Fruit fly (Drosophila melanogaster) whole organism, embryonic: ENCODE data around the gene Atx-1.

Experiments used
- Adf1 ChIP-seq: fragments of 200-800 bp; sonication (Bioruptor generic); IDR thresholded peaks from 2 replicates; pipeline ENCODE4 v1.3.6; 2022; ENCODE audit warnings: missing biosample characterization, missing genetic modification characterization
- Asciz ChIP-seq: fragments of 200-800 bp; sonication (Bioruptor generic); optimal IDR thresholded peaks from 2 replicates; lab custom pipeline; 2017; ENCODE audit warnings: missing biosample characterization, mild to moderate bottlenecking, missing genetic modification characterization, missing genetic modification reagents
- B-H2 ChIP-seq: fragments of 200-800 bp; sonication (Bioruptor generic); optimal IDR thresholded peaks from 2 replicates; lab custom pipeline; 2018; ENCODE audit warnings: missing biosample characterization, mild to moderate bottlenecking, missing genetic modification characterization
- Blimp-1 ChIP-seq: fragments of 200-800 bp; sonication (Bioruptor generic); optimal IDR thresholded peaks from 3 replicates; lab custom pipeline; 2018; ENCODE audit warnings: missing biosample characterization, missing genetic modification characterization, mild to moderate bottlenecking, moderate library complexity, missing genetic modification reagents
- C15 ChIP-seq: fragments of 200-800 bp; sonication (Bioruptor generic); IDR thresholded peaks from 3 replicates; pipeline ENCODE4 v1.3.6; 2022; ENCODE audit warnings: missing biosample characterization, missing genetic modification characterization
- CG10209 ChIP-seq: fragments of 200-800 bp; sonication (Bioruptor generic); optimal IDR thresholded peaks from 3 replicates; lab custom pipeline; 2017; ENCODE audit warnings: missing biosample characterization, mild to moderate bottlenecking, missing genetic modification characterization, missing genetic modification reagents
- CG11085 ChIP-seq: fragments of 200-800 bp; sonication (Bioruptor generic); IDR thresholded peaks from 2 replicates; pipeline ENCODE4 v1.3.6; 2022; ENCODE audit warnings: missing biosample characterization, missing genetic modification characterization
- CG11696 ChIP-seq: fragments of 200-800 bp; sonication (Bioruptor generic); IDR thresholded peaks from 2 replicates; pipeline ENCODE4 v1.3.6; 2022; ENCODE audit warnings: missing biosample characterization, missing genetic modification characterization
- CG12769 ChIP-seq: fragments of 200-800 bp; sonication (Bioruptor generic); optimal IDR thresholded peaks from 2 replicates; lab custom pipeline; 2019; ENCODE audit warnings: missing biosample characterization, mild to moderate bottlenecking, missing genetic modification characterization, moderate library complexity
- CG13624 ChIP-seq: fragments of 200-800 bp; sonication (Bioruptor generic); optimal IDR thresholded peaks from 2 replicates; lab custom pipeline; 2016; ENCODE audit warnings: missing biosample characterization, missing genetic modification characterization
- CG13894 ChIP-seq: fragments of 200-800 bp; sonication (Bioruptor generic); optimal IDR thresholded peaks from 3 replicates; lab custom pipeline; 2018; ENCODE audit warnings: missing biosample characterization, mild to moderate bottlenecking, missing genetic modification characterization, moderate library complexity
- CG17328 ChIP-seq: fragments of 200-800 bp; sonication (Bioruptor generic); IDR thresholded peaks from 2 replicates; pipeline ENCODE4 v1.3.6; 2022; ENCODE audit warnings: missing biosample characterization, missing genetic modification characterization
- CG17568 ChIP-seq: fragments of 200-800 bp; sonication (Bioruptor generic); optimal IDR thresholded peaks from 2 replicates; lab custom pipeline; 2018; ENCODE audit warnings: missing biosample characterization, mild to moderate bottlenecking, missing genetic modification characterization, moderate library complexity
- CG17802 ChIP-seq: fragments of 200-800 bp; sonication (Bioruptor generic); optimal IDR thresholded peaks from 2 replicates; lab custom pipeline; 2018; ENCODE audit warnings: missing biosample characterization, mild to moderate bottlenecking, missing genetic modification characterization, moderate library complexity
- CG2889 ChIP-seq: fragments of 200-800 bp; sonication (Bioruptor generic); IDR thresholded peaks from 3 replicates; pipeline ENCODE4 v1.3.6; 2022; ENCODE audit warnings: missing biosample characterization, missing genetic modification characterization
- CG32767 ChIP-seq: fragments of 200-800 bp; sonication (Bioruptor generic); IDR thresholded peaks from 2 replicates; pipeline ENCODE4 v1.3.6; 2022; ENCODE audit warnings: missing biosample characterization, missing genetic modification characterization
- CG3838 ChIP-seq: fragments of 200-800 bp; sonication (Bioruptor generic); optimal IDR thresholded peaks from 3 replicates; lab custom pipeline; 2016; ENCODE audit warnings: missing biosample characterization, missing genetic modification characterization
- CG4360 ChIP-seq: fragments of 200-800 bp; sonication (Bioruptor generic); IDR thresholded peaks from 2 replicates; pipeline ENCODE4 v1.3.6; 2022; ENCODE audit warnings: missing biosample characterization, missing genetic modification characterization
- CG6254 ChIP-seq: fragments of 200-800 bp; sonication (Bioruptor generic); optimal IDR thresholded peaks from 3 replicates; lab custom pipeline; 2017; ENCODE audit warnings: mild to moderate bottlenecking, missing biosample characterization, missing genetic modification reagents, missing genetic modification characterization
- CG6791 ChIP-seq: fragments of 200-800 bp; sonication (Bioruptor generic); IDR thresholded peaks from 3 replicates; pipeline ENCODE4 v1.3.6; 2022; ENCODE audit warnings: missing biosample characterization, missing genetic modification characterization; ENCODE audit not compliant: partially characterized antibody
- CrebB ChIP-seq: fragments of 200-800 bp; sonication (Bioruptor generic); optimal IDR thresholded peaks from 3 replicates; lab custom pipeline; 2018; ENCODE audit warnings: missing biosample characterization, mild to moderate bottlenecking, missing genetic modification characterization
- D ChIP-seq, 2 experiments: fragments of 200-800 bp in 1 of 2; fragments of >200 bp in 1 of 2; sonication (Bioruptor generic) in 1 of 2; optimal IDR thresholded peaks; 2 replicates in 1 of 2; 3 replicates in 1 of 2; lab custom pipeline; 2017; ENCODE audit warnings: mild to moderate bottlenecking in 1 of 2, missing biosample characterization in 1 of 2, missing genetic modification characterization in 1 of 2, missing genetic modification reagents in 1 of 2
- HLH54F ChIP-seq: fragments of 200-800 bp; sonication (Bioruptor generic); optimal IDR thresholded peaks from 3 replicates; lab custom pipeline; 2016; ENCODE audit warnings: missing biosample characterization, missing genetic modification characterization
- Neu2 ChIP-seq: fragments of 200-800 bp; sonication (Bioruptor generic); optimal IDR thresholded peaks from 3 replicates; lab custom pipeline; 2016; ENCODE audit warnings: missing biosample characterization, missing genetic modification characterization, borderline replicate concordance
- Six4 ChIP-seq: fragments of 200-800 bp; sonication (Bioruptor generic); optimal IDR thresholded peaks from 2 replicates; lab custom pipeline; 2016; ENCODE audit warnings: missing biosample characterization, missing genetic modification characterization
- Sox100B ChIP-seq: fragments of 200-800 bp; sonication (Bioruptor generic); optimal IDR thresholded peaks from 3 replicates; lab custom pipeline; 2018; ENCODE audit warnings: missing biosample characterization, mild to moderate bottlenecking, missing genetic modification characterization
- Sox102F ChIP-seq: fragments of 200-800 bp; sonication (Bioruptor generic); optimal IDR thresholded peaks from 2 replicates; lab custom pipeline; 2018; ENCODE audit warnings: missing biosample characterization, mild to moderate bottlenecking, missing genetic modification characterization, moderate library complexity
- Taf1 ChIP-seq: fragments of 200-800 bp; sonication (Bioruptor generic); IDR thresholded peaks from 2 replicates; pipeline ENCODE4 v1.3.6; 2022; ENCODE audit warnings: missing biosample characterization, missing genetic modification characterization
- aop ChIP-seq: fragments of 200-800 bp; sonication (Bioruptor generic); IDR thresholded peaks from 2 replicates; pipeline ENCODE4 v1.3.6; 2022; ENCODE audit warnings: missing biosample characterization, missing genetic modification characterization
- az2 ChIP-seq: fragments of 200-800 bp; sonication (Bioruptor generic); optimal IDR thresholded peaks from 3 replicates; lab custom pipeline; 2016; ENCODE audit warnings: missing biosample characterization, missing genetic modification characterization
- cad ChIP-seq: fragments of >200 bp; optimal IDR thresholded peaks from 2 replicates; lab custom pipeline; 2017; ENCODE audit warnings: missing biosample characterization, missing genetic modification characterization
- chinmo ChIP-seq: fragments of 200-800 bp; sonication (Bioruptor generic); IDR thresholded peaks from 4 replicates; pipeline ENCODE4 v1.3.6; 2022; ENCODE audit warnings: missing biosample characterization, missing genetic modification characterization; ENCODE audit not compliant: partially characterized antibody
- chm ChIP-seq: fragments of 200-800 bp; sonication (Bioruptor generic); IDR thresholded peaks from 2 replicates; pipeline ENCODE4 v1.3.6; 2022; ENCODE audit warnings: missing biosample characterization, missing genetic modification characterization
- dm ChIP-seq: fragments of 200-800 bp; sonication (Bioruptor generic); optimal IDR thresholded peaks from 3 replicates; lab custom pipeline; 2016; ENCODE audit warnings: missing biosample characterization, missing genetic modification characterization
- dmrt11E ChIP-seq: fragments of 200-800 bp; sonication (Bioruptor generic); optimal IDR thresholded peaks from 3 replicates; lab custom pipeline; 2018; ENCODE audit warnings: missing biosample characterization, mild to moderate bottlenecking, missing genetic modification characterization, moderate library complexity
- exex ChIP-seq: fragments of 200-800 bp; sonication (Bioruptor generic); optimal IDR thresholded peaks from 4 replicates; lab custom pipeline; 2018; ENCODE audit warnings: missing biosample characterization, mild to moderate bottlenecking, missing genetic modification characterization, moderate library complexity
- gem ChIP-seq: fragments of 200-800 bp; sonication (Bioruptor generic); optimal IDR thresholded peaks from 2 replicates; lab custom pipeline; 2019; ENCODE audit warnings: missing biosample characterization, mild to moderate bottlenecking, missing genetic modification characterization, moderate library complexity
- grn ChIP-seq: fragments of 200-800 bp; sonication (Bioruptor generic); optimal IDR thresholded peaks from 3 replicates; lab custom pipeline; 2017; ENCODE audit warnings: missing biosample characterization, missing genetic modification characterization
- hb ChIP-seq: fragments of 200-800 bp; sonication (Bioruptor generic); IDR thresholded peaks from 3 replicates; pipeline ENCODE4 v1.3.6; 2022; ENCODE audit warnings: missing biosample characterization, missing genetic modification characterization; ENCODE audit not compliant: partially characterized antibody
- kay ChIP-seq: fragments of 200-800 bp; sonication (Bioruptor generic); optimal IDR thresholded peaks from 2 replicates; lab custom pipeline; 2016; ENCODE audit warnings: missing biosample characterization, missing genetic modification characterization
- lbe ChIP-seq: fragments of 200-800 bp; sonication (Bioruptor generic); optimal IDR thresholded peaks from 2 replicates; lab custom pipeline; 2016; ENCODE audit warnings: missing biosample characterization, mild to moderate bottlenecking, missing genetic modification characterization
- nau ChIP-seq: fragments of 200-800 bp; sonication (Bioruptor generic); optimal IDR thresholded peaks from 3 replicates; lab custom pipeline; 2017; ENCODE audit warnings: missing biosample characterization, mild to moderate bottlenecking, missing genetic modification characterization, missing genetic modification reagents
- pros ChIP-seq: fragments of 200-800 bp; sonication (Bioruptor generic); optimal IDR thresholded peaks from 3 replicates; lab custom pipeline; 2019; ENCODE audit warnings: missing biosample characterization, mild to moderate bottlenecking, missing genetic modification characterization, moderate library complexity
- scrt ChIP-seq: fragments of 200-800 bp; sonication (Bioruptor generic); optimal IDR thresholded peaks from 2 replicates; lab custom pipeline; 2018; ENCODE audit warnings: missing biosample characterization, mild to moderate bottlenecking, missing genetic modification characterization, moderate library complexity
- sd ChIP-seq: fragments of 200-800 bp; sonication (Bioruptor generic); optimal IDR thresholded peaks from 3 replicates; lab custom pipeline; 2018; ENCODE audit warnings: missing biosample characterization, mild to moderate bottlenecking, missing genetic modification characterization, moderate library complexity
- sim ChIP-seq: fragments of 200-800 bp; sonication (Bioruptor generic); IDR thresholded peaks from 2 replicates; pipeline ENCODE4 v1.3.6; 2022; ENCODE audit warnings: missing biosample characterization, missing genetic modification characterization
- sob ChIP-seq: fragments of 200-800 bp; sonication (Bioruptor generic); IDR thresholded peaks from 2 replicates; pipeline ENCODE4 v1.3.6; 2022; ENCODE audit warnings: missing biosample characterization, missing genetic modification characterization
- vvl ChIP-seq: fragments of 200-800 bp; sonication (Bioruptor generic); IDR thresholded peaks from 2 replicates; pipeline ENCODE4 v1.3.6; 2022; ENCODE audit warnings: missing biosample characterization, missing genetic modification characterization

The Atx-1 gene

DNA sequence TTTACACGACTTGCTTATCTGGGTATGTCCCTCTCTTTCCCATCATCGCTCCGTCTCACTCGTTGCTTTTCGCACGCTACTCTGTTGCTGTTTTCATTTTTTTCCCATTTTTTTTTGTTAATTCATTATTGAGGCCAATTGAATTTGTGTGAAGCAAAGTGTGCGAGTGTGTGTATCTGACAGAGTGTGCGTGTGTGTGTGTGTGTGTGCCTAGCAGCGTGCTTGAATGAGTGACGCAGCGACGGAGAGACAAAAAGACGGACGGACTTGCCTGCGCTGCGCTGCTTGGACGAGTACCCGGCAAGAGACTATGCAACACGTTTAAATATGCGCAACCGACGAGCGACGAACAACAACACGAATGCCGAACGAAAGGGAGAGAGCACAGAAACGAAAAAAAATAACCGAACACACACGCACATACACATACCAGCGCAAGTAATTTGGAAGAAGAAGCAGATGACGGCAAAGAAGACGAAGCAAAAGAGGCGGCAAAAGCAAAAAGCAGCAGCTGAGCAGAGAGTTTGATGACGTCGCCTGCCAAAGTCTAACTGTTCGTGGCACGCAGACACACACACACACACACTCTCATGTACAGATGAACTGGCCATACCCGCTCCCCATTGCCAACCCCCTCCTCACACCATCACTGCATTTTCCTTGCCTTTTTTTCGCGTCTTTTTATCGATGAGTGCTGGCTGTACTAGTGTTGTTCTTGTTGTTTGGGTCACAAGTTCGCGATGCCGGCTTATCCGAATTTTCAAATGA is 39.7 kb downstream of the Atx-1 start (continued):
- TF ChIP-seq dmrt11E (tag; lab: Kevin White, UChicago) (no peak), exex (tag; lab: Kevin White, UChicago) (peak; percentile 34), chinmo (peak; percentile 98), CG13894 (tag; lab: Kevin White, UChicago) (peak; percentile 70), Blimp-1 (GFP tag; lab: Kevin White, UChicago) (no peak), Taf1 (GFP tag; lab: Robert Waterston, UW) (no peak), C15 (GFP tag; lab: Robert Waterston, UW) (no peak), CG17802 (tag; lab: Kevin White, UChicago) (no peak), CG11696 (GFP tag; lab: Robert Waterston, UW) (no peak), scrt (GFP tag; lab: Kevin White, UChicago) (peak; percentile 34), CG6791 (GFP tag; lab: Robert Waterston, UW) (no peak; the same call in 2 of the 3 replicates), CG17328 (no peak), Six4 (GFP tag; lab: Kevin White, UChicago) (no peak), CG11085 (GFP tag; lab: Robert Waterston, UW) (no peak), sd (tag; lab: Kevin White, UChicago) (peak; percentile 71), Asciz (GFP tag; lab: Kevin White, UChicago) (no peak), pros (GFP tag; lab: Kevin White, UChicago) (peak; percentile 89), lbe (GFP tag; lab: Kevin White, UChicago) (no peak), cad (GFP tag; lab: Kevin White, UChicago) (no peak), Sox102F (GFP tag; lab: Kevin White, UChicago) (no peak), Adf1 (GFP tag; lab: Robert Waterston, UW) (peak; percentile 85), CG17568 (GFP tag; lab: Kevin White, UChicago) (no peak), Sox100B (GFP tag; lab: Kevin White, UChicago) (no peak), aop (GFP tag; lab: Robert Waterston, UW) (no peak), CG6254 (GFP tag; lab: Kevin White, UChicago) (no peak), vvl (peak; percentile 45; the same call in 1 of the 2 replicates), CrebB (tag; lab: Kevin White, UChicago) (no peak), gem (no peak), kay (no peak), dm (GFP tag; lab: Kevin White, UChicago) (peak; percentile 8), hb (no peak), az2 (GFP tag; lab: Kevin White, UChicago) (no peak), CG4360 (GFP tag; lab: Robert Waterston, UW) (peak; percentile 50; the same call in 1 of the 2 replicates), D (optimal IDR thresholded peaks at IDR 0.05; lab: Kevin White, UChicago) (peak; percentile 65), D (GFP tag; optimal IDR thresholded peaks at IDR 0.05; lab: Kevin White, UChicago) (no peak), CG13624 (GFP tag; lab: Kevin White, UChicago) (peak; percentile 3), nau (no peak), CG10209 (GFP tag; lab: Kevin White, UChicago) (peak; percentile 78), HLH54F (no peak), CG32767 (GFP tag; lab: Robert Waterston, UW) (peak; percentile 37; the same call in 1 of the 2 replicates), sim (GFP tag; lab: Robert Waterston, UW) (no peak), Neu2 (no peak), CG2889 (GFP tag; lab: Robert Waterston, UW) (no peak), B-H2 (GFP tag; lab: Kevin White, UChicago) (peak; percentile 4), CG12769 (tag; lab: Kevin White, UChicago) (peak; percentile 46), CG3838 (GFP tag; lab: Kevin White, UChicago) (peak; percentile 59), chm (GFP tag; lab: Robert Waterston, UW) (peak; percentile 29; the same call in 1 of the 2 replicates), sob (GFP tag; lab: Robert Waterston, UW) (no peak), grn (GFP tag; lab: Kevin White, UChicago) (peak; percentile 1)
